Worm (Caenorhabditis elegans) whole organism, young adult: ENCODE results near the gene zzz-1.

Experiments used
- B0336.3 ChIP-seq: fragments of 200-800 bp; sonication (Bioruptor generic); IDR thresholded peaks from 2 replicates; pipeline ENCODE4 v1.3.6; 2022; ENCODE audit warnings: missing genetic modification characterization, missing compliant biosample characterization
- F10E7.11 ChIP-seq: sonication (generic microtip); optimal IDR thresholded peaks from 2 replicates; lab custom pipeline; 2017; ENCODE audit warnings: mild to moderate bottlenecking, missing genetic modification characterization, moderate library complexity, missing compliant biosample characterization
- T07F8.4 ChIP-seq: sonication (generic microtip); optimal IDR thresholded peaks from 2 replicates; lab custom pipeline; 2016; ENCODE audit warnings: mild to moderate bottlenecking, missing genetic modification characterization, moderate library complexity, missing compliant biosample characterization
- attf-5 ChIP-seq: fragments of 200-800 bp; sonication (Bioruptor generic); optimal IDR thresholded peaks from 2 replicates; lab custom pipeline; 2018; ENCODE audit warnings: mild to moderate bottlenecking, missing genetic modification characterization, missing compliant biosample characterization
- attf-6 ChIP-seq: fragments of 200-800 bp; sonication (Bioruptor generic); IDR thresholded peaks from 2 replicates; pipeline ENCODE4 v1.3.6; 2022; ENCODE audit warnings: missing genetic modification reagents, missing genetic modification characterization, missing compliant biosample characterization
- ceh-79 ChIP-seq: sonication (generic microtip); optimal IDR thresholded peaks from 2 replicates; lab custom pipeline; 2017; ENCODE audit warnings: mild to moderate bottlenecking, missing genetic modification characterization, missing compliant biosample characterization
- gei-17 ChIP-seq: fragments of 200-800 bp; sonication (Bioruptor generic); optimal IDR thresholded peaks from 2 replicates; lab custom pipeline; 2018; ENCODE audit warnings: mild to moderate bottlenecking, missing genetic modification characterization, missing compliant biosample characterization
- madf-8 ChIP-seq: fragments of 200-800 bp; sonication (Bioruptor generic); conservative IDR thresholded peaks from 2 replicates; pipeline ENCODE4 v1.3.6; 2022; ENCODE audit warnings: missing genetic modification reagents, missing genetic modification characterization, missing compliant biosample characterization
- nfyb-1 ChIP-seq: fragments of 200-800 bp; sonication (Bioruptor generic); IDR thresholded peaks from 2 replicates; pipeline ENCODE4 v1.3.6; 2022; ENCODE audit warnings: missing genetic modification reagents, missing genetic modification characterization, missing compliant biosample characterization
- sea-2 ChIP-seq: fragments of 200-800 bp; sonication (Bioruptor generic); IDR thresholded peaks from 2 replicates; pipeline ENCODE4 v1.3.6; 2022; ENCODE audit warnings: missing genetic modification characterization, missing compliant biosample characterization

- TF ChIP-seq nfyb-1 (GFP tag; lab: Robert Waterston, UW): no peak
- TF ChIP-seq ceh-79 (tag; lab: Kevin White, UChicago): no peak
- TF ChIP-seq sea-2 (GFP tag; lab: Robert Waterston, UW): no peak
- no peak for TF ChIP-seq F10E7.11 (tag; lab: Kevin White, UChicago)
- TF ChIP-seq madf-8: no peak
- no peak for TF ChIP-seq attf-6 (GFP tag; lab: Robert Waterston, UW)
- no peak for TF ChIP-seq gei-17
- no peak for TF ChIP-seq T07F8.4 (tag; lab: Kevin White, UChicago)
- no peak for TF ChIP-seq attf-5
- TF ChIP-seq B0336.3 (GFP tag; lab: Robert Waterston, UW): no peak
Observed at ce11 chrV:10870050-10870449, 38.9 kb downstream of the zzz-1 start.
